Worm (Caenorhabditis elegans): ENCODE results near the gene sams-4.

DNA sequence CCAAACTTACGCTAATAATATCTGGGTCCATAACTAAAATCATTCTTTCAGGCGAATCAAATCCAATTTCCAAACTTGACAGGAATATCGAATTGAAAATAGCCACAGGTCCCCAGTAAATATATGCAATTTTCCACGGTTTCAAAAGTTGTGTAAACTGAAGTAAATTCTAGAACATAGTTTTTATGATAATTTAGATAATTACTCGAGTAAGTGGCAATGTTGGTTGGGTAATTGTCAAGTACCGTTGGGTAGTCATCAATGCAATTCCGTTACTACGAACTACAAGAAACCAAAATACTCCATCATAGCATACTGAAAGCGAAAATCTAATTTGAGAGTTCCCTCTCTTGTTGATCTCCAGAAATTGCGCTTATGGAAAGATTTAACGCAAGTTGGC lies 23.2 kb upstream of the sams-4 start:
- TF ChIP-seq mbf-1 (tag; optimal IDR thresholded peaks at IDR 0.05): no peak
- TF ChIP-seq zag-1 (tag; optimal IDR thresholded peaks at IDR 0.05): no peak
- no peak for TF ChIP-seq lsy-2 (tag; optimal IDR thresholded peaks at IDR 0.05)
- no peak for TF ChIP-seq ama-1 (optimal IDR thresholded peaks at IDR 0.05)
- TF ChIP-seq aly-2 (tag; optimal IDR thresholded peaks at IDR 0.05): no peak
- no peak for TF ChIP-seq nhr-237 (tag; optimal IDR thresholded peaks at IDR 0.05)
- no peak for TF ChIP-seq fos-1 (tag; optimal IDR thresholded peaks at IDR 0.05)
